Worm (Caenorhabditis elegans) whole organism, late embryonic: ENCODE measurements around the gene trx-1.

ENCODE experiments used
- C08G9.2 ChIP-seq: sonication (generic microtip); optimal IDR thresholded peaks from 2 replicates; lab custom pipeline; 2016; ENCODE audit warnings: mild to moderate bottlenecking, missing genetic modification characterization, moderate library complexity, missing compliant biosample characterization
- C38D4.7 ChIP-seq: fragments of 200-800 bp; sonication (Bioruptor generic); optimal IDR thresholded peaks from 2 replicates; lab custom pipeline; 2018; ENCODE audit warnings: mild to moderate bottlenecking, missing genetic modification characterization, moderate library complexity, missing compliant biosample characterization
- ahr-1 ChIP-seq: sonication (generic microtip); optimal IDR thresholded peaks from 2 replicates; lab custom pipeline; 2016; ENCODE audit warnings: missing genetic modification characterization, missing compliant biosample characterization
- ceh-14 ChIP-seq: sonication (generic microtip); optimal IDR thresholded peaks from 2 replicates; lab custom pipeline; 2016; ENCODE audit warnings: missing genotype, missing genetic modification characterization, missing compliant biosample characterization
- ceh-30 ChIP-seq: fragments of 150-350 bp; optimal IDR thresholded peaks from 2 replicates; lab custom pipeline; 2014; ENCODE audit warnings: missing biosample characterization, missing genetic modification characterization
- ceh-45 ChIP-seq: fragments of 200-800 bp; sonication (Bioruptor generic); IDR thresholded peaks from 2 replicates; pipeline ENCODE4 v1.3.6; 2022; ENCODE audit warnings: missing genetic modification reagents, missing genetic modification characterization, missing compliant biosample characterization
- dve-1 ChIP-seq: sonication (generic microtip); optimal IDR thresholded peaks from 2 replicates; lab custom pipeline; 2017; ENCODE audit warnings: antibody characterized with exemption, mild to moderate bottlenecking, missing genetic modification characterization, missing compliant biosample characterization
- hlh-15 ChIP-seq: sonication (generic microtip); optimal IDR thresholded peaks from 2 replicates; lab custom pipeline; 2016; ENCODE audit warnings: missing genetic modification characterization, missing compliant biosample characterization
- nfya-1 ChIP-seq: sonication (generic microtip); optimal IDR thresholded peaks from 2 replicates; lab custom pipeline; 2017; ENCODE audit warnings: missing genetic modification characterization, mild to moderate bottlenecking, missing compliant biosample characterization, antibody characterized with exemption, moderate library complexity
- pha-2 ChIP-seq: sonication (generic microtip); optimal IDR thresholded peaks from 2 replicates; lab custom pipeline; 2017; ENCODE audit warnings: mild to moderate bottlenecking, missing genetic modification characterization, missing compliant biosample characterization
- pqm-1 ChIP-seq: sonication (generic microtip); optimal IDR thresholded peaks from 2 replicates; lab custom pipeline; 2016; ENCODE audit warnings: missing genetic modification characterization, missing compliant biosample characterization
- sox-4 ChIP-seq: sonication (generic microtip); optimal IDR thresholded peaks from 2 replicates; lab custom pipeline; 2017; ENCODE audit warnings: mild to moderate bottlenecking, missing genetic modification characterization, inconsistent platforms, missing compliant biosample characterization
- syd-9 ChIP-seq: sonication (generic microtip); optimal IDR thresholded peaks from 2 replicates; lab custom pipeline; 2016; ENCODE audit warnings: mild to moderate bottlenecking, missing genetic modification characterization, moderate library complexity, missing compliant biosample characterization
- tbx-2 ChIP-seq: sonication (generic microtip); optimal IDR thresholded peaks from 2 replicates; lab custom pipeline; 2016; ENCODE audit warnings: missing genetic modification characterization, missing compliant biosample characterization

DNA sequence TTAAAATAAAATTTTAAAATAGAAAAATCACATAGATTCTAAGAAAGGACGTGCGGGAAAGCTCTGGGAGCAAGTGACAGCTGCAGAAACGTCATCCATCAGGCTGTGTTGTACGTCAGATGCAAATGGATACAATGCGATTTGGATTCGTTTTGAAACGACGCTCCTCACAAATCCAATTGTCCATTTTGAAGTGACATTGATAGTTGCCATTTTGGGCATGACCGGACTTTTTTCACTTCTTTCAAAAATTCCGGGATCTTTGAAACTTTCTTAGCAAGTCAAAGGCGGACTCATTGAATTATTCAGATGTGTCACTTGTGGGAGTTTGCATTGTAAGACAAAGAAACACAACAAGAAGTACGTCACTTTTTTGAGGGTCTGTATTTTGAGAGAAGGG, 34.4 kb downstream of the trx-1 start:
- TF ChIP-seq ceh-45 (GFP tag; lab: Robert Waterston, UW) (no peak), ceh-30 (no peak), pqm-1 (tag; lab: Kevin White, UChicago) (no peak), ceh-14 (tag; lab: Kevin White, UChicago) (no peak), pha-2 (no peak), hlh-15 (tag; lab: Kevin White, UChicago) (no peak), C08G9.2 (tag; lab: Kevin White, UChicago) (no peak), sox-4 (tag; lab: Kevin White, UChicago) (no peak), tbx-2 (tag; lab: Kevin White, UChicago) (no peak), syd-9 (no peak), dve-1 (no peak), C38D4.7 (no peak), nfya-1 (tag; lab: Kevin White, UChicago) (no peak), ahr-1 (tag; lab: Kevin White, UChicago) (no peak)
